Fruit fly (Drosophila melanogaster): Measurements from ENCODE around the gene Svil.

The Svil gene

dm6 chr3L:2541361-2541760, 163.9 kb downstream of the Svil start (continued):
- TF ChIP-seq Met (GFP tag; optimal IDR thresholded peaks at IDR 0.05): no peak
- TF ChIP-seq svp (GFP tag): no peak
- TF ChIP-seq CG4318 (GFP tag; optimal IDR thresholded peaks at IDR 0.05): peak; percentile 46
- no peak for TF ChIP-seq fkh (GFP tag; optimal IDR thresholded peaks at IDR 0.05)
- 0 out of 3 replicates have a peak, but pooled peaks have one; percentile 38 for TF ChIP-seq CG6163 (GFP tag; IDR thresholded peaks at IDR 0.05)
- no peak for TF ChIP-seq Blimp-1 (GFP tag; optimal IDR thresholded peaks at IDR 0.05)
- no peak for TF ChIP-seq Smox (GFP tag; optimal IDR thresholded peaks at IDR 0.05)
- TF ChIP-seq Sox102F (GFP tag; optimal IDR thresholded peaks at IDR 0.05): no peak
- TF ChIP-seq net (GFP tag; optimal IDR thresholded peaks at IDR 0.05): no peak
- TF ChIP-seq CG31627 (GFP tag; optimal IDR thresholded peaks at IDR 0.05): no peak
- TF ChIP-seq CG15336 (GFP tag; IDR thresholded peaks at IDR 0.05): peak; percentile 58; the same call in 1 of the 2 replicates
- no peak for TF ChIP-seq fd59A (GFP tag; optimal IDR thresholded peaks at IDR 0.05)
- no peak for TF ChIP-seq lz (GFP tag; optimal IDR thresholded peaks at IDR 0.05)
- no peak for TF ChIP-seq Eip93F (GFP tag; optimal IDR thresholded peaks at IDR 0.05)
- no peak for TF ChIP-seq pdm3 (GFP tag; optimal IDR thresholded peaks at IDR 0.05)
- no peak for TF ChIP-seq CG10669 (GFP tag; optimal IDR thresholded peaks at IDR 0.05)
- TF ChIP-seq CG10631 (GFP tag; optimal IDR thresholded peaks at IDR 0.05): no peak
- TF ChIP-seq OdsH (GFP tag; optimal IDR thresholded peaks at IDR 0.05): peak; percentile 11
- TF ChIP-seq Hr38 (GFP tag; optimal IDR thresholded peaks at IDR 0.05): no peak

dm6 chr3L:2544435-2545076, 167.1 kb downstream of the Svil start:
- peak in 1 of 2 experiments; percentile 56 for TF ChIP-seq ss (GFP tag; optimal IDR thresholded peaks at IDR 0.05)
- no peak for TF ChIP-seq CG9139 (GFP tag; optimal IDR thresholded peaks at IDR 0.05)

- TF ChIP-seq CG3919 (GFP tag; optimal IDR thresholded peaks at IDR 0.05) (peak; percentile 7), eg (GFP tag; IDR thresholded peaks at IDR 0.05) (0 out of 3 replicates have a peak, but pooled peaks have one; percentile 14), Gug (GFP tag; IDR thresholded peaks at IDR 0.05) (no peak), CG6163 (GFP tag; IDR thresholded peaks at IDR 0.05) (peak; percentile 53; the same call in 2 of the 3 replicates), salr (GFP tag; optimal IDR thresholded peaks at IDR 0.05) (no peak), acj6 (GFP tag; optimal IDR thresholded peaks at IDR 0.05) (no peak), CG6792 (GFP tag; optimal IDR thresholded peaks at IDR 0.05) (no peak), CG6808 (GFP tag; optimal IDR thresholded peaks at IDR 0.05) (no peak), achi (GFP tag; optimal IDR thresholded peaks at IDR 0.05) (no peak), CG4318 (GFP tag; optimal IDR thresholded peaks at IDR 0.05) (no peak), Sox15 (GFP tag; optimal IDR thresholded peaks at IDR 0.05) (no peak), CG8119 (GFP tag; IDR thresholded peaks at IDR 0.05) (peak; percentile 17; the same call in 1 of the 3 replicates), CG8632 (GFP tag; optimal IDR thresholded peaks at IDR 0.05) (no peak), Eip78C (GFP tag) (peak; percentile 64), CG34406 (GFP tag; optimal IDR thresholded peaks at IDR 0.05) (no peak), ss (GFP tag; optimal IDR thresholded peaks at IDR 0.05) (no peak)
Observed at dm6 chr3L:2545077-2545453, 167.6 kb downstream of the Svil start.

dm6 chr3L:2545913-2546312, 168.5 kb downstream of the Svil start:
- TF ChIP-seq ss (GFP tag; optimal IDR thresholded peaks at IDR 0.05) (peak in 1 of 2 experiments; percentile 35), spab (GFP tag; optimal IDR thresholded peaks at IDR 0.05) (no peak), fkh (GFP tag; optimal IDR thresholded peaks at IDR 0.05) (peak; percentile 27), Blimp-1 (GFP tag; optimal IDR thresholded peaks at IDR 0.05) (peak; percentile 31)
